Worm (Caenorhabditis elegans) whole organism, midembryonic: ENCODE measurements around the gene ZK1248.5.

Experiments used
- T22C8.4 ChIP-seq: fragments of 200-800 bp; sonication (Bioruptor generic); IDR thresholded peaks from 2 replicates; pipeline ENCODE4 v1.3.6; 2022; ENCODE audit warnings: missing genetic modification characterization, missing compliant biosample characterization
- cog-1 ChIP-seq: sonication (generic microtip); optimal IDR thresholded peaks from 2 replicates; lab custom pipeline; 2016; ENCODE audit warnings: missing genetic modification characterization, missing compliant biosample characterization
- flt-1 ChIP-seq: fragments of 200-800 bp; sonication (Bioruptor generic); IDR thresholded peaks from 2 replicates; pipeline ENCODE4 v1.3.6; 2022; ENCODE audit warnings: missing genetic modification characterization, missing compliant biosample characterization
- med-1 ChIP-seq: sonication (generic microtip); optimal IDR thresholded peaks from 2 replicates; lab custom pipeline; 2017; ENCODE audit warnings: missing genetic modification characterization, mild to moderate bottlenecking, missing compliant biosample characterization, antibody characterized with exemption, missing genetic modification reagents; ENCODE audit not compliant: insufficient read depth
- ref-1 ChIP-seq: fragments of 200-800 bp; sonication (Bioruptor generic); conservative IDR thresholded peaks from 2 replicates; pipeline ENCODE4 v1.3.6; 2022; ENCODE audit warnings: missing genetic modification reagents, missing genetic modification characterization, missing compliant biosample characterization
- tab-1 ChIP-seq: fragments of 200-800 bp; sonication (Bioruptor generic); IDR thresholded peaks from 2 replicates; pipeline ENCODE4 v1.3.6; 2022; ENCODE audit warnings: missing genetic modification characterization, missing compliant biosample characterization
- ztf-23 ChIP-seq: fragments of 200-800 bp; sonication (Bioruptor generic); IDR thresholded peaks from 2 replicates; pipeline ENCODE4 v1.3.6; 2022; ENCODE audit warnings: missing genetic modification reagents, missing genetic modification characterization, missing compliant biosample characterization
- ztf-29 ChIP-seq: fragments of 200-800 bp; sonication (Bioruptor generic); IDR thresholded peaks from 2 replicates; pipeline ENCODE4 v1.3.6; 2022; ENCODE audit warnings: missing genetic modification reagents, missing genetic modification characterization, missing compliant biosample characterization

ce11 chrII:5860621-5861020 is 50.3 kb downstream of the ZK1248.5 start:
- TF ChIP-seq flt-1 (GFP tag; lab: Robert Waterston, UW) (no peak), ztf-29 (GFP tag; lab: Robert Waterston, UW) (no peak), ztf-23 (GFP tag; lab: Robert Waterston, UW) (no peak), ref-1 (GFP tag; lab: Robert Waterston, UW) (no peak), cog-1 (tag; lab: Kevin White, UChicago) (no peak), med-1 (GFP tag; lab: Kevin White, UChicago) (no peak), tab-1 (GFP tag; lab: Robert Waterston, UW) (no peak), T22C8.4 (GFP tag; lab: Robert Waterston, UW) (no peak)
